Worm (Caenorhabditis elegans) whole organism, L1 larva: ENCODE results near the gene K10H10.4.

Experiments
- C16A3.4 ChIP-seq: fragments of 150-350 bp; optimal IDR thresholded peaks from 2 replicates; lab custom pipeline; 2014; ENCODE audit warnings: missing biosample characterization, missing genetic modification characterization
- F16B12.6 ChIP-seq: fragments of 150-350 bp; optimal IDR thresholded peaks from 2 replicates; lab custom pipeline; 2014; ENCODE audit warnings: missing biosample characterization, missing genetic modification characterization
- aha-1 ChIP-seq: fragments of 150-350 bp; optimal IDR thresholded peaks from 2 replicates; lab custom pipeline; 2014; ENCODE audit warnings: missing biosample characterization, missing genetic modification characterization
- aly-2 ChIP-seq: fragments of 150-350 bp; optimal IDR thresholded peaks from 2 replicates; lab custom pipeline; 2014; ENCODE audit warnings: missing biosample characterization, missing genetic modification characterization
- ceh-88 ChIP-seq: fragments of 200-800 bp; sonication (Bioruptor generic); IDR thresholded peaks from 2 replicates; pipeline ENCODE4 v1.3.6; 2022; ENCODE audit warnings: missing genetic modification characterization, missing compliant biosample characterization
- ceh-90 ChIP-seq: sonication (generic microtip); optimal IDR thresholded peaks from 2 replicates; lab custom pipeline; 2016; ENCODE audit warnings: missing genetic modification characterization, missing compliant biosample characterization
- efl-1 ChIP-seq, 4 experiments: fragments of 150-350 bp; optimal IDR thresholded peaks in 3 of 4; peaks in 1 of 4; 1 replicate in 1 of 4; 2 replicates in 3 of 4; lab custom pipeline; 2014; ENCODE audit warnings: missing biosample characterization in 2 of 4, missing genetic modification characterization in 2 of 4, missing genetic modification reagents in 2 of 4
- efl-3 ChIP-seq: fragments of 200-800 bp; sonication (Bioruptor generic); optimal IDR thresholded peaks from 2 replicates; lab custom pipeline; 2018; ENCODE audit warnings: mild to moderate bottlenecking, missing genetic modification characterization, missing compliant biosample characterization
- egl-13 ChIP-seq: sonication (generic microtip); optimal IDR thresholded peaks from 2 replicates; lab custom pipeline; 2016; ENCODE audit warnings: missing genotype, missing genetic modification reagents, missing genetic modification characterization, missing compliant biosample characterization
- elt-2 ChIP-seq: sonication (generic microtip); optimal IDR thresholded peaks from 2 replicates; lab custom pipeline; 2016; ENCODE audit warnings: missing genetic modification characterization, mild to moderate bottlenecking, inconsistent platforms, missing compliant biosample characterization, missing genetic modification reagents
- elt-3 ChIP-seq, 6 experiments: fragments of 150-350 bp in 1 of 6; sonication (generic microtip); optimal IDR thresholded peaks; 2 replicates each; lab custom pipeline; 2017 to 2018; ENCODE audit warnings: missing biosample characterization in 6 of 6, missing genetic modification characterization in 6 of 6, inconsistent platforms in 1 of 6
- fkh-4 ChIP-seq: sonication (generic microtip); optimal IDR thresholded peaks from 2 replicates; lab custom pipeline; 2016; ENCODE audit warnings: missing compliant biosample characterization, missing genetic modification characterization, borderline replicate concordance
- fos-1 ChIP-seq: fragments of 150-350 bp; optimal IDR thresholded peaks from 2 replicates; lab custom pipeline; 2014; ENCODE audit warnings: missing biosample characterization, missing genetic modification characterization
- hlh-17 ChIP-seq: fragments of 200-800 bp; sonication (Bioruptor generic); optimal IDR thresholded peaks from 2 replicates; lab custom pipeline; 2018; ENCODE audit warnings: missing genetic modification characterization, mild to moderate bottlenecking, missing compliant biosample characterization, moderate library complexity, borderline replicate concordance
- irx-1 ChIP-seq: sonication (generic microtip); optimal IDR thresholded peaks from 2 replicates; lab custom pipeline; 2016; ENCODE audit warnings: missing genetic modification characterization, missing compliant biosample characterization
- isw-1 ChIP-seq: fragments of 200-800 bp; sonication (Bioruptor generic); IDR thresholded peaks from 2 replicates; pipeline ENCODE4 v1.3.6; 2022; ENCODE audit warnings: missing genetic modification characterization, missing compliant biosample characterization
- lin-13 ChIP-seq: fragments of 150-350 bp; optimal IDR thresholded peaks from 2 replicates; lab custom pipeline; 2014; ENCODE audit warnings: missing biosample characterization, missing genetic modification reagents, missing genetic modification characterization
- lin-15B ChIP-seq: fragments of 150-350 bp; sonication (generic microtip); optimal IDR thresholded peaks from 3 replicates; lab custom pipeline; 2014; ENCODE audit warnings: missing biosample characterization, missing genetic modification characterization
- lir-3 ChIP-seq: sonication (generic microtip); optimal IDR thresholded peaks from 2 replicates; lab custom pipeline; 2016; ENCODE audit warnings: mild to moderate bottlenecking, missing genetic modification characterization, moderate library complexity, missing compliant biosample characterization; ENCODE audit not compliant: poor library complexity
- mab-9 ChIP-seq: fragments of 200-800 bp; sonication (Bioruptor generic); IDR thresholded peaks from 2 replicates; pipeline ENCODE4 v1.3.6; 2022; ENCODE audit warnings: missing genetic modification reagents, missing genetic modification characterization, missing compliant biosample characterization
- nhr-47 ChIP-seq: sonication (generic microtip); optimal IDR thresholded peaks from 2 replicates; lab custom pipeline; 2016; ENCODE audit warnings: mild to moderate bottlenecking, missing genetic modification characterization, moderate library complexity, missing compliant biosample characterization
- nhr-77 ChIP-seq: fragments of 150-350 bp; optimal IDR thresholded peaks from 2 replicates; lab custom pipeline; 2014; ENCODE audit warnings: missing biosample characterization, missing genetic modification characterization
- nhr-84 ChIP-seq: sonication (generic microtip); optimal IDR thresholded peaks from 2 replicates; lab custom pipeline; 2017; ENCODE audit warnings: missing biosample characterization, missing genetic modification characterization
- nhr-90 ChIP-seq: sonication (generic microtip); optimal IDR thresholded peaks from 2 replicates; lab custom pipeline; 2016; ENCODE audit warnings: mild to moderate bottlenecking, missing genetic modification characterization, missing compliant biosample characterization; ENCODE audit not compliant: poor library complexity
- pax-3 ChIP-seq: fragments of 200-800 bp; sonication (Bioruptor generic); optimal IDR thresholded peaks from 2 replicates; lab custom pipeline; 2018; ENCODE audit warnings: mild to moderate bottlenecking, missing genetic modification characterization, moderate library complexity, missing compliant biosample characterization
- pqm-1 ChIP-seq: sonication (generic microtip); optimal IDR thresholded peaks from 3 replicates; lab custom pipeline; 2017; ENCODE audit warnings: missing biosample characterization, missing genetic modification characterization
- rnt-1 ChIP-seq: sonication (generic microtip); optimal IDR thresholded peaks from 2 replicates; lab custom pipeline; 2016; ENCODE audit warnings: mild to moderate bottlenecking, missing genetic modification characterization, moderate library complexity, missing compliant biosample characterization
- skn-1 ChIP-seq: fragments of 150-350 bp; optimal IDR thresholded peaks from 2 replicates; lab custom pipeline; 2014; ENCODE audit warnings: missing biosample characterization, missing genetic modification characterization
- snu-23 ChIP-seq: sonication (generic microtip); optimal IDR thresholded peaks from 2 replicates; lab custom pipeline; 2016; ENCODE audit warnings: missing genetic modification characterization, missing compliant biosample characterization
- sox-4 ChIP-seq: sonication (generic microtip); optimal IDR thresholded peaks from 2 replicates; lab custom pipeline; 2016; ENCODE audit warnings: missing genetic modification characterization, missing compliant biosample characterization
- sptf-1 ChIP-seq: fragments of 150-350 bp; optimal IDR thresholded peaks from 2 replicates; lab custom pipeline; 2014; ENCODE audit warnings: missing biosample characterization, missing genetic modification characterization
- sup-37 ChIP-seq: fragments of 200-800 bp; sonication (Bioruptor generic); optimal IDR thresholded peaks from 2 replicates; lab custom pipeline; 2018; ENCODE audit warnings: mild to moderate bottlenecking, missing genetic modification characterization, missing compliant biosample characterization
- swsn-7 ChIP-seq: sonication (generic microtip); optimal IDR thresholded peaks from 2 replicates; lab custom pipeline; 2016; ENCODE audit warnings: missing genetic modification characterization, missing compliant biosample characterization
- tlp-1 ChIP-seq: fragments of 150-350 bp; optimal IDR thresholded peaks from 2 replicates; lab custom pipeline; 2014; ENCODE audit warnings: missing biosample characterization, missing genetic modification characterization
- unc-98 ChIP-seq: fragments of 200-800 bp; sonication (Bioruptor generic); IDR thresholded peaks from 2 replicates; pipeline ENCODE4 v1.3.6; 2022; ENCODE audit warnings: missing genetic modification characterization, missing compliant biosample characterization
- vab-15 ChIP-seq: sonication (generic microtip); optimal IDR thresholded peaks from 2 replicates; lab custom pipeline; 2017; ENCODE audit warnings: missing genotype, mild to moderate bottlenecking, missing genetic modification characterization, missing compliant biosample characterization
- ztf-4 ChIP-seq: fragments of 150-350 bp; optimal IDR thresholded peaks from 2 replicates; lab custom pipeline; 2014; ENCODE audit warnings: missing biosample characterization, missing genetic modification characterization

Gene K10H10.4

DNA sequence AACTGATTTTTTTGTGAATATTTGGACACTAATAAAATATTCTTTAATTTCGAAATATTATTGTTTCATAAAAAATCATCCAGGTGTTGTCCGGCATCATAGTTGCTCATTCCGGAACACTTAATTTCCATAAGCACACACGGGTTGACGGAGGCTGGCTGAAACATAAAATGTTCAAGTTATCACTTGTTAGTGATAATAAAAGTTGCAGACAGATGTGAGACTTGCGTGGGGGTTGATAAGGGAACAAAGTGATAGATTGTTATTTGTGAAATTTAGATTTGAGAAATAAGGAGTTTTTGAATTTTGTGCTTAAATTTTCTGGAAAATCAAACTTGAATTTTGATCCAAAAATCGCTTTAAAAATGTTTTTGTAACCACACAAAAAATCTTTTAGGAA is 9.9 kb downstream of the K10H10.4 start:
- TF ChIP-seq efl-1 (optimal IDR thresholded peaks at IDR 0.05; lab: Kevin White, UChicago) (no peak), efl-1 (GFP tag; optimal IDR thresholded peaks at IDR 0.05 in 1 of 2; lab: Kevin White, UChicago) (no peak), elt-2 (tag; lab: Kevin White, UChicago) (peak; percentile 39)

DNA sequence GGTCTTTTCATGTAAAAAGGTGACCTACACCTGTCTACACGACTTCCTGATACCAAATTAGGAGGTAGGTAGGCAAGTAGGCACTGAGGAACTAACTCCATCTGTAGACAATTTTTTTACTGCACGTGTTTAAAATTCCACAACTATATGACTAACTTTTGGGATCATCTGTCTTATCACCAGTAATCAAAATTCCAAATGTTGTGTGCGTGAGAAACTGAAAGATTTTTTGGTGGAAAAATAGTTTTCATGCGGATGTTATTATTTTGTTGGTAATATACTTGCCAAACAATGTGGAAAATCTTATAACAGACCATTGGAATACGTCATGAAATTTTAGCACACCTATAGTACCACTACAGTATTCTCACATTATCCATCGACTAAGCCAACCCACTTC is 11.0 kb downstream of the K10H10.4 start, which contains the start of gene K10H10.13:
Gene K10H10.13, minus strand, starts transcription at position 101 of the 400 bp plus-strand sequence.
- TF ChIP-seq F16B12.6 (no peak), snu-23 (GFP tag; lab: Kevin White, UChicago) (no peak), rnt-1 (no peak), vab-15 (tag; lab: Kevin White, UChicago) (no peak), fkh-4 (tag; lab: Kevin White, UChicago) (no peak), aha-1 (tag; lab: Kevin White, UChicago) (no peak), pax-3 (tag; lab: Kevin White, UChicago) (no peak), mab-9 (no peak), isw-1 (GFP tag; lab: Robert Waterston, UW) (no peak), ceh-90 (tag; lab: Kevin White, UChicago) (no peak), irx-1 (tag; lab: Kevin White, UChicago) (no peak), lin-13 (GFP tag; lab: Kevin White, UChicago) (no peak), fos-1 (tag; lab: Kevin White, UChicago) (no peak), unc-98 (no peak)

DNA sequence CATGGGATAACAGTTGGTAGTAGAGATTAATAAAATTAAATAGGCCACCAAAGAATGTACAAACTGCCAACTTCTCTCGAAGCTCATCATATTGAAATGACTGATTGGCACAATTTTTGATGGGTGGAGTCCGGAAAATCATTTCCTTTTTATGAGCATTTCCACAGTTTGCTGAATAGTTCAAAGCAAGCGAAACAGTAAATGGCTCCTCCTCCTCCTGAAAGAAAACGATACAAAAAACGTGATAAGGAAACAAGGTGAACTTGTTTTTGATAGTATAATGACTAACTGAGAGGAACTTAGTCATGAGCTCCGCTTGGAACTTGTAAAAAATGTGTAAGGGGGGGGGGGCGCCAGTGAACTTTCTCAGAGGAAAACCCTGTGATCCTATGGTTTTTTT is 14.8 kb downstream of the K10H10.4 start, which contains the start of gene K10H10.9:
Gene K10H10.9, minus strand, starts transcription at position 101 of the 400 bp plus-strand sequence.
- TF ChIP-seq efl-3 (GFP tag; lab: Kevin White, UChicago), result no peak
- TF ChIP-seq nhr-77 (tag; lab: Kevin White, UChicago), result no peak
- no peak for TF ChIP-seq sox-4
- no peak for TF ChIP-seq nhr-47 (tag; lab: Kevin White, UChicago)
- no peak for TF ChIP-seq lin-13 (GFP tag; lab: Kevin White, UChicago)
- TF ChIP-seq elt-2 (tag; lab: Kevin White, UChicago), result no peak

DNA sequence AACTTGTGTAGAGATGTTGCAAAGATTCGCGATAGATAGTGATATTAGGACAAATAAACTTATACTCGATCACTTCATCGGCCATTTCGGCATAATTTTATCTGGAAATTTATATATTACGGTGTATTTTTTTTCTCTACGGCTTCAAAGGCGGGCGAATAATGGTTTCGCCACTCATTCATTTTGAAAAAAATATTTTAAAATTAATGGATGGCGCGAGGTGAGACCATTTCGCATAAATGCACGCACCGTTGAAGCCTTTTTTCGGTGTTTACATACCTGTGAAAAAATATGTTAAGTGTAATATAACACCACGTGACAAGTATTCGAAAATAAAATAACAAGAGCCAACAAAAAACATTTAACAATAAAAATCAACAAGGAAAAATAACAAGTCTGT is 21.8 kb downstream of the K10H10.4 start, which contains the start of gene btb-19:
Gene btb-19, minus strand, starts transcription at position 101 of the 400 bp plus-strand sequence.
- TF ChIP-seq tlp-1 (no peak), efl-3 (GFP tag; lab: Kevin White, UChicago) (no peak), egl-13 (tag; lab: Kevin White, UChicago) (no peak), hlh-17 (GFP tag; lab: Kevin White, UChicago) (no peak)

DNA sequence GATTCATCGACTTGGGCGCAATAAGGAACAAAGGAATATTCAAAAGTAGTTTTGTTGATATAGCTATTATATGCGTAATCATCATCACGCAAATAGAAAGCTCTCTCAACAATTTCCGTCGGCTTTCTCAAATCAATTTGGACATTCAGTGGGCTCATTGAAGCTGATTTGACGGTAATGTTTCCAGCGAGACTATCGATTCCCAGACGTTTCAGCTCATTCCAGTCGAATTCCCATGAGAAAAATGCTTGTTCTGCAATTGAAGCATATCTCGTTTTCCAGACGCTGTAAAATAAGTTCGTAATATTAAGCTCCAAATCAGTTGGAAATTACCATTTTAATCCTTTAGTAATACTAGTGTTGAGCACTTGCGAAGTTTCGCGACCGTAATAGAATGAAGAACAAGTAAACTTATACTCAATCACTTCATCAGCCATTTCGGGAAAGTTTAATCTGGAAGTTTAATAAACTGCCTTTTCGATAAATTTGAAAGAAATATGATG is 22.9 kb downstream of the K10H10.4 start, which contains the start of gene btb-20:
Gene btb-20, minus strand, starts transcription at position 453 of the 503 bp plus-strand sequence.
- TF ChIP-seq nhr-47 (tag; lab: Kevin White, UChicago), result no peak
- no peak for TF ChIP-seq nhr-84 (tag; lab: Kevin White, UChicago)
- TF ChIP-seq elt-3 (tag; optimal IDR thresholded peaks at IDR 0.05; lab: Kevin White, UChicago), result no peak
- TF ChIP-seq skn-1 (tag; lab: Kevin White, UChicago), result no peak
- no peak for TF ChIP-seq pqm-1 (tag; lab: Kevin White, UChicago)
- no peak for TF ChIP-seq ztf-4 (tag; lab: Kevin White, UChicago)
- TF ChIP-seq lin-15B (tag; lab: Kevin White, UChicago), result no peak
- TF ChIP-seq ceh-90 (tag; lab: Kevin White, UChicago), result no peak
- TF ChIP-seq pax-3 (tag; lab: Kevin White, UChicago), result no peak
- TF ChIP-seq swsn-7 (tag; lab: Kevin White, UChicago), result no peak
- no peak for TF ChIP-seq aly-2 (tag; lab: Kevin White, UChicago)
- no peak for TF ChIP-seq ceh-88
- no peak for TF ChIP-seq nhr-90 (tag; lab: Kevin White, UChicago)
- no peak for TF ChIP-seq sup-37 (GFP tag; lab: Kevin White, UChicago)
- no peak for TF ChIP-seq lir-3 (tag; lab: Kevin White, UChicago)
- TF ChIP-seq C16A3.4, result no peak
- no peak for TF ChIP-seq hlh-17 (GFP tag; lab: Kevin White, UChicago)
- no peak for TF ChIP-seq vab-15 (tag; lab: Kevin White, UChicago)
- TF ChIP-seq sptf-1 (tag; lab: Kevin White, UChicago), result no peak
